Worm (Caenorhabditis elegans): ENCODE data around the gene ugt-52.

DNA sequence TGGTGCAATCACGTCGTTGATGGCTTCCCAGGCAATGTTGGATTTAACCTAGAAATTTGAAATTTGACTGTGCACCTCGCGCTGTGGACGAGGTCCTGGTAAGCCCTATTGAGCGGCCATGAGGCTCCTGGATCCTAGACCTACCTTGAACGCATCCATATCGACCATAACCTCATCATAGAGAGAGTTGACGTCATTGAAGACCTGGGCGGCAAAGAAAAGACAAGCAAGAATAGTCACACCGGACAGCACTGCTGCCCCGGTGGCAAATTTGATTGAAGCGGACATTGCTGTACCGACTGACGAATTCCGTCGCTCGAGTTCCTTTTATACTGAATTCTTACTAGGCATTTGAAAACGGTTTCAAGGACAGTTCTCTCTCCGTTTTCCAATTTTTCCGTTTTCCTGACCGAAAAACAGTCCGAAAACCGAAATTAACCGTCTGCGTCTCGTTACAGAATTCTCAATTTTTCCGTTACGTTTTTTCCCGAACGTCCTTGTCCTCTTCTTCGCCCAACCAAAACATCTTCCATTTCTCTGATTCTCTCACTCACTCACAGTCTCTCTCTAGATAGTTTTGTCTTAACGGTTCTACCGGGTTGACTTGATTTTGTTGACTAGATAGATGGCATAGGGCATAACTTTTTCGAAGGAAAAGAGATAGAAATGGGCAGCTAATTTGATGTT lies 15.1 kb upstream of the ugt-52 start, which contains the start of gene col-103:
- TF ChIP-seq ama-1 (optimal IDR thresholded peaks at IDR 0.05) (no peak), fkh-10 (GFP tag; optimal IDR thresholded peaks at IDR 0.05) (no peak), pha-4 (tag; optimal IDR thresholded peaks at IDR 0.05) (no peak)
